Worm (Caenorhabditis elegans): ENCODE measurements around the gene prp-38.

DNA sequence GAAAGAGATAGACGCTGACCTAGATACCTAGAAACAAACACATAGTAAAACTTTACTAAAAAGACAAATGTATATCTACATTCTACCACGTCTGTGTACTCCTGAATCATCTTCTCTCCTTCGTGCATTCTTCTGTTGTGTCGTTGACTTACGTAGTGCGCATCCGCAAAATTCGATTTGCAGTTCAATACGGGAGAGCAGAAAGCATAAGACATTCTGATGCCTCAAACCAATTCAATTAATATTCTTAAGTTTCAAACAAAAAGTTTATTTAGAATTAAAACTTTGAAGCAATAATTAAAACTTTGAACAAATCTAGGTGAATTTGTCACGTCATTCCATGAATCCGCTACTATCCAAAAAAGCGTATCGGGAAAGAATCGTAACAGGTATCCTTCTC, 11.0 kb upstream of the prp-38 start:
- TF ChIP-seq sea-2 (GFP tag; IDR thresholded peaks at IDR 0.05) (no peak), ets-4 (GFP tag; optimal IDR thresholded peaks at IDR 0.05) (no peak)

Measured in whole organism, young adult.